Fruit fly (Drosophila melanogaster) whole organism, adult: ENCODE results near the gene CG6023.

Experiments used
- CG11617 ChIP-seq: fragments of 200-800 bp; sonication (Bioruptor generic); optimal IDR thresholded peaks from 2 replicates; lab custom pipeline; 2017; ENCODE audit warnings: mild to moderate bottlenecking, missing biosample characterization, missing genetic modification reagents, missing genetic modification characterization
- CG12768 ChIP-seq: fragments of 200-800 bp; sonication (Bioruptor generic); optimal IDR thresholded peaks from 2 replicates; lab custom pipeline; 2017; ENCODE audit warnings: missing biosample characterization, missing genetic modification characterization, mild to moderate bottlenecking, moderate library complexity, missing genetic modification reagents
- CG14711 ChIP-seq: fragments of 200-800 bp; sonication (Bioruptor generic); optimal IDR thresholded peaks from 2 replicates; lab custom pipeline; 2018; ENCODE audit warnings: missing biosample characterization, mild to moderate bottlenecking, missing genetic modification characterization, moderate library complexity
- CG1620 ChIP-seq: fragments of 200-800 bp; sonication (Bioruptor generic); optimal IDR thresholded peaks from 2 replicates; lab custom pipeline; 2016; ENCODE audit warnings: missing biosample characterization, missing genetic modification characterization
- CG33017 ChIP-seq: fragments of 200-800 bp; sonication (Bioruptor generic); optimal IDR thresholded peaks from 2 replicates; lab custom pipeline; 2018; ENCODE audit warnings: missing biosample characterization, mild to moderate bottlenecking, missing genetic modification characterization, moderate library complexity
- CG5204 ChIP-seq: fragments of 200-800 bp; sonication (Bioruptor generic); optimal IDR thresholded peaks from 2 replicates; lab custom pipeline; 2016; ENCODE audit warnings: missing biosample characterization, missing genetic modification characterization
- CG7045 ChIP-seq: fragments of 200-800 bp; sonication (Bioruptor generic); optimal IDR thresholded peaks from 2 replicates; lab custom pipeline; 2017; ENCODE audit warnings: missing biosample characterization, mild to moderate bottlenecking, missing genetic modification characterization
- CG7101 ChIP-seq: fragments of 200-800 bp; sonication (Bioruptor generic); optimal IDR thresholded peaks from 2 replicates; lab custom pipeline; 2018; ENCODE audit warnings: missing biosample characterization, mild to moderate bottlenecking, missing genetic modification characterization, moderate library complexity
- Clk ChIP-seq: fragments of 200-800 bp; sonication (Bioruptor generic); optimal IDR thresholded peaks from 2 replicates; lab custom pipeline; 2017; ENCODE audit warnings: missing biosample characterization, missing genetic modification characterization
- Crg-1 ChIP-seq: fragments of 200-800 bp; sonication (Bioruptor generic); optimal IDR thresholded peaks from 2 replicates; lab custom pipeline; 2016; ENCODE audit warnings: missing biosample characterization, missing genetic modification characterization
- Hr96 ChIP-seq: fragments of 200-800 bp; sonication (Bioruptor generic); optimal IDR thresholded peaks from 2 replicates; lab custom pipeline; 2016; ENCODE audit warnings: missing biosample characterization, missing genetic modification characterization
- Mnt ChIP-seq: fragments of 200-800 bp; sonication (Bioruptor generic); optimal IDR thresholded peaks from 2 replicates; lab custom pipeline; 2016; ENCODE audit warnings: missing biosample characterization, mild to moderate bottlenecking, missing genetic modification characterization
- bab1 ChIP-seq: fragments of 200-800 bp; sonication (Bioruptor generic); optimal IDR thresholded peaks from 3 replicates; lab custom pipeline; 2019; ENCODE audit warnings: missing biosample characterization, mild to moderate bottlenecking, missing genetic modification characterization, moderate library complexity
- cic ChIP-seq: fragments of 200-800 bp; sonication (Bioruptor generic); optimal IDR thresholded peaks from 2 replicates; lab custom pipeline; 2017; ENCODE audit warnings: missing biosample characterization, mild to moderate bottlenecking, missing genetic modification characterization, moderate library complexity
- cnc ChIP-seq, 2 experiments: fragments of >200 bp; optimal IDR thresholded peaks; 2 replicates each; lab custom pipeline; 2017
- kay ChIP-seq: fragments of 200-800 bp; sonication (Bioruptor generic); peaks from one replicate; lab custom pipeline; 2016; ENCODE audit warnings: missing biosample characterization, missing genetic modification characterization, borderline replicate concordance
- ovo ChIP-seq: fragments of 200-800 bp; sonication (Bioruptor generic); optimal IDR thresholded peaks from 2 replicates; lab custom pipeline; 2016; ENCODE audit warnings: missing biosample characterization, missing genetic modification characterization
- pad ChIP-seq: fragments of 200-800 bp; sonication (Bioruptor generic); optimal IDR thresholded peaks from 3 replicates; lab custom pipeline; 2017; ENCODE audit warnings: missing biosample characterization, missing genetic modification characterization, mild to moderate bottlenecking, moderate library complexity, missing genetic modification reagents
- tj ChIP-seq: fragments of 200-800 bp; sonication (Bioruptor generic); optimal IDR thresholded peaks from 3 replicates; lab custom pipeline; 2017; ENCODE audit warnings: missing biosample characterization, mild to moderate bottlenecking, missing genetic modification characterization, moderate library complexity
- toe ChIP-seq: fragments of 200-800 bp; sonication (Bioruptor generic); optimal IDR thresholded peaks from 2 replicates; lab custom pipeline; 2016; ENCODE audit warnings: missing biosample characterization, missing genetic modification characterization

Gene CG6023

dm6 chrX:18320825-18321224 lies at the start of gene CG6023:
Gene CG6023, minus strand, starts transcription at chrX:18321193.
- TF ChIP-seq ovo (peak; percentile 33), Mnt (GFP tag; lab: Kevin White, UChicago) (peak; percentile 12), CG7045 (GFP tag; lab: Kevin White, UChicago) (no peak)

dm6 chrX:18369767-18370166 lies 48.8 kb upstream of the CG6023 start:
- TF ChIP-seq CG5204 (GFP tag; lab: Kevin White, UChicago): no peak
- TF ChIP-seq CG33017 (tag; lab: Kevin White, UChicago): no peak
- no peak for TF ChIP-seq CG11617 (GFP tag; lab: Kevin White, UChicago)
- peak; percentile 42 for TF ChIP-seq cic (GFP tag; lab: Kevin White, UChicago)
- no peak for TF ChIP-seq CG1620
- TF ChIP-seq CG14711 (tag; lab: Kevin White, UChicago): no peak
- peak; percentile 34 for TF ChIP-seq tj (GFP tag; lab: Kevin White, UChicago)
- TF ChIP-seq CG7101 (tag; lab: Kevin White, UChicago): no peak
- TF ChIP-seq CG12768 (GFP tag; lab: Kevin White, UChicago): peak; percentile 89
- no peak for TF ChIP-seq kay (GFP tag; lab: Kevin White, UChicago)
- no peak for TF ChIP-seq cnc (optimal IDR thresholded peaks at IDR 0.05; lab: Kevin White, UChicago)
- no peak for TF ChIP-seq pad (GFP tag; lab: Kevin White, UChicago)
- no peak for TF ChIP-seq Clk
- TF ChIP-seq Mnt (GFP tag; lab: Kevin White, UChicago): no peak
- peak; percentile 18 for TF ChIP-seq ovo
- TF ChIP-seq Crg-1 (GFP tag; lab: Kevin White, UChicago): no peak
- TF ChIP-seq toe: no peak
- no peak for TF ChIP-seq bab1 (GFP tag; lab: Kevin White, UChicago)
- no peak for TF ChIP-seq Hr96 (GFP tag; lab: Kevin White, UChicago)
- TF ChIP-seq CG7045 (GFP tag; lab: Kevin White, UChicago): no peak

- TF ChIP-seq toe (no peak), Mnt (GFP tag; lab: Kevin White, UChicago) (no peak), cic (GFP tag; lab: Kevin White, UChicago) (peak; percentile 79), CG1620 (no peak), tj (GFP tag; lab: Kevin White, UChicago) (peak; percentile 99), CG12768 (GFP tag; lab: Kevin White, UChicago) (peak; percentile 19), kay (GFP tag; lab: Kevin White, UChicago) (peak; percentile 71), CG33017 (tag; lab: Kevin White, UChicago) (no peak)
These were observed 47.6 kb upstream of the CG6023 start for dm6 chrX:18368644-18368998.

dm6 chrX:18367806-18368643 lies 47.0 kb upstream of the CG6023 start:
- TF ChIP-seq Hr96 (GFP tag; lab: Kevin White, UChicago) (peak; percentile 85), pad (GFP tag; lab: Kevin White, UChicago) (peak; percentile 90), CG5204 (GFP tag; lab: Kevin White, UChicago) (peak; percentile 70), bab1 (GFP tag; lab: Kevin White, UChicago) (no peak), Mnt (GFP tag; lab: Kevin White, UChicago) (peak; percentile 74), Crg-1 (GFP tag; lab: Kevin White, UChicago) (peak; percentile 25), CG7101 (tag; lab: Kevin White, UChicago) (peak; percentile 82), CG11617 (GFP tag; lab: Kevin White, UChicago) (peak; percentile 78), cnc (optimal IDR thresholded peaks at IDR 0.05; lab: Kevin White, UChicago) (peak in 1 of 2 experiments; percentile 78), CG1620 (peak; percentile 28), toe (peak; percentile 38), tj (GFP tag; lab: Kevin White, UChicago) (no peak), CG7045 (GFP tag; lab: Kevin White, UChicago) (peak; percentile 71), cic (GFP tag; lab: Kevin White, UChicago) (no peak), CG14711 (tag; lab: Kevin White, UChicago) (peak; percentile 63), CG33017 (tag; lab: Kevin White, UChicago) (peak; percentile 72), ovo (no peak), kay (GFP tag; lab: Kevin White, UChicago) (no peak), CG12768 (GFP tag; lab: Kevin White, UChicago) (peak; percentile 67), Clk (peak; percentile 55)

- TF ChIP-seq toe (peak; percentile 71), CG33017 (tag; lab: Kevin White, UChicago) (peak; percentile 86), CG5204 (GFP tag; lab: Kevin White, UChicago) (peak; percentile 84), CG1620 (peak; percentile 85), Mnt (GFP tag; lab: Kevin White, UChicago) (peak; percentile 81), cic (GFP tag; lab: Kevin White, UChicago) (no peak), CG14711 (tag; lab: Kevin White, UChicago) (peak; percentile 86), CG12768 (GFP tag; lab: Kevin White, UChicago) (peak; percentile 73), ovo (peak; percentile 64), kay (GFP tag; lab: Kevin White, UChicago) (peak; percentile 56), CG7101 (tag; lab: Kevin White, UChicago) (peak; percentile 94), cnc (optimal IDR thresholded peaks at IDR 0.05; lab: Kevin White, UChicago) (no peak), CG11617 (GFP tag; lab: Kevin White, UChicago) (peak; percentile 72), bab1 (GFP tag; lab: Kevin White, UChicago) (peak; percentile 94), Crg-1 (GFP tag; lab: Kevin White, UChicago) (peak; percentile 61), tj (GFP tag; lab: Kevin White, UChicago) (peak; percentile 76), Clk (peak; percentile 58), pad (GFP tag; lab: Kevin White, UChicago) (peak; percentile 85), CG7045 (GFP tag; lab: Kevin White, UChicago) (peak; percentile 81), Hr96 (GFP tag; lab: Kevin White, UChicago) (peak; percentile 93)
These were observed 46.1 kb upstream of the CG6023 start for dm6 chrX:18366851-18367649.
